Fruit fly (Drosophila melanogaster): ENCODE results near the gene Best3.

DNA sequence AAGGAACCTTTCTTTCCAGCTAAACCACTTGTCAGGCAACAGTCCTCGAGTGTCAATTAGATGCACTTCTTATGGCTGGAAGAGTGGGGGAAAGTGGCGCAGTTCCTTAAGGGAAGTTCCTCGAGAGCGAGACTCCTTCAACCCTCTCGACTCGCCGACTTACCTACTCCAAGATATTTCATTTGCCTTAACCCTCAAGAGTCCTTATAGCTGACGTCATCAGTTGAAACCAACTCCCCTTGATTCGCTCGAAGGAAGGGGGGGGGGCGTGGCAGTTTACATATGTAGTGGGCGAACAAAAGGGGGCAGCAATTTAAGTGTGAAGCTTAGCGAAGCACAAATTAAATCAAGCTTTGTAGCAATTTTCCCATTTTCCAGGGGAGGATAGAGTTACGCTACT lies 21.5 kb downstream of the Best3 start:
- no peak for TF ChIP-seq psq (optimal IDR thresholded peaks at IDR 0.05)
- TF ChIP-seq Sin3A (optimal IDR thresholded peaks at IDR 0.05), result no peak
- TF ChIP-seq Myc (optimal IDR thresholded peaks at IDR 0.05), result no peak
- TF ChIP-seq ttk (optimal IDR thresholded peaks at IDR 0.05), result no peak
- TF ChIP-seq h (optimal IDR thresholded peaks at IDR 0.05), result no peak
- no peak for TF ChIP-seq insv (optimal IDR thresholded peaks at IDR 0.05)

All from Kc167 (cell line).